Fruit fly (Drosophila melanogaster) whole organism, embryonic: ENCODE results near the gene CG5515.

Source experiments
- Antp ChIP-seq: fragments of 200-800 bp; sonication (Bioruptor generic); optimal IDR thresholded peaks from 3 replicates; lab custom pipeline; 2016; ENCODE audit warnings: missing biosample characterization, missing genetic modification characterization
- Bteb2 ChIP-seq: fragments of 200-800 bp; sonication (Bioruptor generic); optimal IDR thresholded peaks from 2 replicates; lab custom pipeline; 2016; ENCODE audit warnings: missing biosample characterization, missing genetic modification characterization
- CG11560 ChIP-seq: fragments of 200-800 bp; sonication (Bioruptor generic); IDR thresholded peaks from 3 replicates; pipeline ENCODE4 v1.3.6; 2022; ENCODE audit warnings: missing biosample characterization, missing genetic modification characterization
- CG12155 ChIP-seq: fragments of 200-800 bp; sonication (Bioruptor generic); optimal IDR thresholded peaks from 3 replicates; lab custom pipeline; 2016; ENCODE audit warnings: missing biosample characterization, missing genetic modification characterization
- CG12659 ChIP-seq: fragments of 200-800 bp; sonication (Bioruptor generic); optimal IDR thresholded peaks from 3 replicates; lab custom pipeline; 2017; ENCODE audit warnings: mild to moderate bottlenecking, missing biosample characterization, missing genetic modification reagents, missing genetic modification characterization
- CG12744 ChIP-seq: fragments of 200-800 bp; sonication (Bioruptor generic); optimal IDR thresholded peaks from 2 replicates; lab custom pipeline; 2016; ENCODE audit warnings: missing biosample characterization, missing genetic modification characterization
- CG12942 ChIP-seq: fragments of 200-800 bp; sonication (Bioruptor generic); optimal IDR thresholded peaks from 3 replicates; lab custom pipeline; 2016; ENCODE audit warnings: missing biosample characterization, missing genetic modification characterization
- CG13894 ChIP-seq: fragments of 200-800 bp; sonication (Bioruptor generic); optimal IDR thresholded peaks from 3 replicates; lab custom pipeline; 2018; ENCODE audit warnings: missing biosample characterization, mild to moderate bottlenecking, missing genetic modification characterization, moderate library complexity
- CG14050 ChIP-seq: fragments of 200-800 bp; sonication (Bioruptor generic); IDR thresholded peaks from 3 replicates; pipeline ENCODE4 v1.3.6; 2022; ENCODE audit warnings: missing biosample characterization, missing genetic modification characterization
- CG14710 ChIP-seq: fragments of 200-800 bp; sonication (Bioruptor generic); optimal IDR thresholded peaks from 3 replicates; lab custom pipeline; 2019; ENCODE audit warnings: missing biosample characterization, mild to moderate bottlenecking, missing genetic modification characterization, moderate library complexity
- CG14860 ChIP-seq: fragments of 200-800 bp; sonication (Bioruptor generic); IDR thresholded peaks from 3 replicates; pipeline ENCODE4 v1.3.6; 2022; ENCODE audit warnings: missing biosample characterization, missing genetic modification characterization; ENCODE audit not compliant: partially characterized antibody
- CG31224 ChIP-seq: fragments of 200-800 bp; sonication (Bioruptor generic); IDR thresholded peaks from 2 replicates; pipeline ENCODE4 v1.3.6; 2022; ENCODE audit warnings: missing biosample characterization, missing genetic modification characterization
- CG32767 ChIP-seq: fragments of 200-800 bp; sonication (Bioruptor generic); IDR thresholded peaks from 2 replicates; pipeline ENCODE4 v1.3.6; 2022; ENCODE audit warnings: missing biosample characterization, missing genetic modification characterization
- CG6654 ChIP-seq: fragments of 200-800 bp; sonication (Bioruptor generic); optimal IDR thresholded peaks from 2 replicates; lab custom pipeline; 2017; ENCODE audit warnings: missing biosample characterization, mild to moderate bottlenecking, missing genetic modification characterization
- CG6765 ChIP-seq: fragments of 200-800 bp; sonication (Bioruptor generic); optimal IDR thresholded peaks from 3 replicates; lab custom pipeline; 2017; ENCODE audit warnings: missing biosample characterization, mild to moderate bottlenecking, missing genetic modification characterization
- CG6813 ChIP-seq: fragments of 200-800 bp; sonication (Bioruptor generic); optimal IDR thresholded peaks from 2 replicates; lab custom pipeline; 2017; ENCODE audit warnings: missing biosample characterization, missing genetic modification characterization, mild to moderate bottlenecking, moderate library complexity, missing genetic modification reagents
- CG7839 ChIP-seq: fragments of 200-800 bp; sonication (Bioruptor generic); optimal IDR thresholded peaks from 3 replicates; lab custom pipeline; 2018; ENCODE audit warnings: missing biosample characterization, mild to moderate bottlenecking, missing genetic modification characterization, moderate library complexity
- HLHmδ ChIP-seq: fragments of 200-800 bp; sonication (Bioruptor generic); optimal IDR thresholded peaks from 2 replicates; lab custom pipeline; 2018; ENCODE audit warnings: missing biosample characterization, mild to moderate bottlenecking, missing genetic modification characterization, moderate library complexity
- HmgZ ChIP-seq: fragments of 200-800 bp; sonication (Bioruptor generic); optimal IDR thresholded peaks from 2 replicates; lab custom pipeline; 2018; ENCODE audit warnings: missing biosample characterization, mild to moderate bottlenecking, missing genetic modification characterization
- Lhr ChIP-seq: fragments of 200-800 bp; sonication (Bioruptor generic); optimal IDR thresholded peaks from 3 replicates; lab custom pipeline; 2017; ENCODE audit warnings: mild to moderate bottlenecking, missing biosample characterization, missing genetic modification reagents, missing genetic modification characterization
- Poxn ChIP-seq: fragments of 200-800 bp; sonication (Bioruptor generic); IDR thresholded peaks from 2 replicates; pipeline ENCODE4 v1.3.6; 2022; ENCODE audit warnings: missing biosample characterization, missing genetic modification characterization
- Six4 ChIP-seq: fragments of 200-800 bp; sonication (Bioruptor generic); optimal IDR thresholded peaks from 2 replicates; lab custom pipeline; 2016; ENCODE audit warnings: missing biosample characterization, missing genetic modification characterization
- Vsx1 ChIP-seq: fragments of 200-800 bp; sonication (Bioruptor generic); optimal IDR thresholded peaks from 2 replicates; lab custom pipeline; 2017; ENCODE audit warnings: missing biosample characterization, mild to moderate bottlenecking, missing genetic modification characterization, missing genetic modification reagents
- bbx ChIP-seq: fragments of 200-800 bp; sonication (Bioruptor generic); IDR thresholded peaks from 2 replicates; pipeline ENCODE4 v1.3.6; 2022; ENCODE audit warnings: missing biosample characterization, missing genetic modification characterization; ENCODE audit not compliant: partially characterized antibody
- bigmax ChIP-seq: fragments of 200-800 bp; sonication (Bioruptor generic); optimal IDR thresholded peaks from 2 replicates; lab custom pipeline; 2018; ENCODE audit warnings: missing biosample characterization, mild to moderate bottlenecking, missing genetic modification characterization
- corto ChIP-seq: fragments of 200-800 bp; sonication (Bioruptor generic); optimal IDR thresholded peaks from 2 replicates; lab custom pipeline; 2016; ENCODE audit warnings: missing biosample characterization, mild to moderate bottlenecking, missing genetic modification characterization, moderate library complexity
- en ChIP-seq: fragments of 200-800 bp; sonication (Bioruptor generic); optimal IDR thresholded peaks from 2 replicates; lab custom pipeline; 2016; ENCODE audit warnings: missing biosample characterization, missing genetic modification characterization
- ewg ChIP-seq: fragments of 200-800 bp; sonication (Bioruptor generic); optimal IDR thresholded peaks from 3 replicates; lab custom pipeline; 2017; ENCODE audit warnings: mild to moderate bottlenecking, missing biosample characterization, missing genetic modification reagents, missing genetic modification characterization
- fd102C ChIP-seq: fragments of 200-800 bp; sonication (Bioruptor generic); optimal IDR thresholded peaks from 2 replicates; lab custom pipeline; 2018; ENCODE audit warnings: missing biosample characterization, mild to moderate bottlenecking, missing genetic modification characterization, moderate library complexity
- gt ChIP-seq: fragments of 200-800 bp; sonication (Bioruptor generic); IDR thresholded peaks from 2 replicates; pipeline ENCODE4 v1.3.6; 2022; ENCODE audit warnings: missing biosample characterization, missing genetic modification characterization
- ham ChIP-seq: fragments of 200-800 bp; sonication (Bioruptor generic); IDR thresholded peaks from 2 replicates; pipeline ENCODE4 v1.3.6; 2022; ENCODE audit warnings: missing biosample characterization, missing genetic modification characterization
- jing ChIP-seq: fragments of 200-800 bp; sonication (Bioruptor generic); optimal IDR thresholded peaks from 2 replicates; lab custom pipeline; 2018; ENCODE audit warnings: missing biosample characterization, mild to moderate bottlenecking, missing genetic modification characterization
- lmd ChIP-seq: fragments of 200-800 bp; sonication (Bioruptor generic); IDR thresholded peaks from 2 replicates; pipeline ENCODE4 v1.3.6; 2022; ENCODE audit warnings: missing biosample characterization, missing genetic modification characterization
- maf-S ChIP-seq: fragments of 200-800 bp; sonication (Bioruptor generic); optimal IDR thresholded peaks from 2 replicates; lab custom pipeline; 2016; ENCODE audit warnings: missing biosample characterization, missing genetic modification characterization
- nmo ChIP-seq: fragments of 200-800 bp; sonication (Bioruptor generic); optimal IDR thresholded peaks from 2 replicates; lab custom pipeline; 2018; ENCODE audit warnings: missing biosample characterization, mild to moderate bottlenecking, missing genetic modification characterization, moderate library complexity
- otp ChIP-seq: fragments of 200-800 bp; sonication (Bioruptor generic); IDR thresholded peaks from 3 replicates; pipeline ENCODE4, ENCODE4 v1.3.6; 2022; ENCODE audit warnings: missing biosample characterization, missing genetic modification characterization
- pb ChIP-seq: fragments of 200-800 bp; sonication (Bioruptor generic); optimal IDR thresholded peaks from 3 replicates; lab custom pipeline; 2016; ENCODE audit warnings: missing biosample characterization, missing genetic modification characterization
- pho ChIP-seq: fragments of 200-800 bp; sonication (Bioruptor generic); optimal IDR thresholded peaks from 2 replicates; lab custom pipeline; 2016; ENCODE audit warnings: missing biosample characterization, missing genetic modification characterization
- prd ChIP-seq, 3 experiments: fragments of >200 bp in 2 of 3; fragments of 200-800 bp in 1 of 3; sonication (Bioruptor generic) in 1 of 3; optimal IDR thresholded peaks in 2 of 3; IDR thresholded peaks in 1 of 3; 2 replicates in 2 of 3; 3 replicates in 1 of 3; pipeline versions ENCODE4 v1.3.6 to Lab custom; 2017 to 2022; ENCODE audit warnings: missing biosample characterization in 1 of 3, missing genetic modification characterization in 1 of 3
- pum ChIP-seq: fragments of 200-800 bp; sonication (Bioruptor generic); optimal IDR thresholded peaks from 2 replicates; lab custom pipeline; 2016; ENCODE audit warnings: missing biosample characterization, missing genetic modification characterization
- pzg ChIP-seq: fragments of 200-800 bp; sonication (Bioruptor generic); optimal IDR thresholded peaks from 3 replicates; lab custom pipeline; 2018; ENCODE audit warnings: missing biosample characterization, mild to moderate bottlenecking, missing genetic modification characterization, moderate library complexity
- sens-2 ChIP-seq: fragments of 200-800 bp; sonication (Bioruptor generic); IDR thresholded peaks from 2 replicates; pipeline ENCODE4 v1.3.6; 2022; ENCODE audit warnings: missing biosample characterization, missing genetic modification characterization
- sna ChIP-seq: fragments of 200-800 bp; sonication (Bioruptor generic); IDR thresholded peaks from 2 replicates; pipeline ENCODE4 v1.3.6; 2022; ENCODE audit warnings: missing biosample characterization, missing genetic modification characterization; ENCODE audit not compliant: partially characterized antibody
- so ChIP-seq: fragments of 200-800 bp; sonication (Bioruptor generic); IDR thresholded peaks from 3 replicates; pipeline ENCODE4 v1.3.6; 2022; ENCODE audit warnings: missing biosample characterization, missing genetic modification characterization
- sqz ChIP-seq: fragments of 200-800 bp; sonication (Bioruptor generic); optimal IDR thresholded peaks from 3 replicates; lab custom pipeline; 2018; ENCODE audit warnings: missing biosample characterization, mild to moderate bottlenecking, missing genetic modification characterization
- tio ChIP-seq: fragments of 200-800 bp; sonication (Bioruptor generic); optimal IDR thresholded peaks from 2 replicates; lab custom pipeline; 2017; ENCODE audit warnings: missing biosample characterization, missing genetic modification characterization, inconsistent platforms
- tna ChIP-seq: fragments of 200-800 bp; sonication (Bioruptor generic); IDR thresholded peaks from 2 replicates; pipeline ENCODE4 v1.3.6; 2022; ENCODE audit warnings: missing biosample characterization, missing genetic modification characterization; ENCODE audit not compliant: partially characterized antibody
- usp ChIP-seq: fragments of >200 bp; optimal IDR thresholded peaks from 2 replicates; lab custom pipeline; 2017; ENCODE audit warnings: missing biosample characterization, missing genetic modification characterization
- wor ChIP-seq: fragments of 200-800 bp; sonication (Bioruptor generic); IDR thresholded peaks from 2 replicates; pipeline ENCODE4 v1.3.6; 2022; ENCODE audit warnings: missing biosample characterization, missing genetic modification characterization

The CG5515 gene

dm6 chr3R:24141013-24141592, 47.6 kb downstream of the CG5515 start, which contains the start of gene Kal1 (continued):
- TF ChIP-seq pb, result no peak
- TF ChIP-seq CG11560 (tag; lab: Robert Waterston, UW), result peak; percentile 72; the same call in 2 of the 3 replicates
- TF ChIP-seq prd (optimal IDR thresholded peaks at IDR 0.05; lab: Kevin White, UChicago), result no peak
- peak; percentile 91 for TF ChIP-seq prd (GFP tag; IDR thresholded peaks at IDR 0.05; lab: Robert Waterston, UW)
- TF ChIP-seq Antp (GFP tag; lab: Kevin White, UChicago), result no peak
- no peak for TF ChIP-seq pho (GFP tag; lab: Kevin White, UChicago)
- TF ChIP-seq HmgZ (tag; lab: Kevin White, UChicago), result peak; percentile 81
- TF ChIP-seq Vsx1 (GFP tag; lab: Kevin White, UChicago), result peak; percentile 86
- TF ChIP-seq tna (GFP tag; lab: Robert Waterston, UW), result no peak
- peak; percentile 91 for TF ChIP-seq CG6813 (GFP tag; lab: Kevin White, UChicago)
- peak; percentile 91 for TF ChIP-seq CG14050 (GFP tag; lab: Robert Waterston, UW)
- TF ChIP-seq otp (GFP tag; lab: Robert Waterston, UW), result peak; percentile 94
- TF ChIP-seq CG14860 (GFP tag; lab: Robert Waterston, UW), result 0 out of 3 replicates have a peak, but pooled peaks have one; percentile 40
- TF ChIP-seq bigmax (GFP tag; lab: Kevin White, UChicago), result no peak
- TF ChIP-seq maf-S (GFP tag; lab: Kevin White, UChicago), result no peak
- TF ChIP-seq CG12744 (GFP tag; lab: Kevin White, UChicago), result no peak
- peak; percentile 75 for TF ChIP-seq CG12942 (GFP tag; lab: Kevin White, UChicago)
- TF ChIP-seq sqz, result peak; percentile 87
- TF ChIP-seq wor, result peak; percentile 93
- peak; percentile 91 for TF ChIP-seq sens-2 (GFP tag; lab: Robert Waterston, UW)
- TF ChIP-seq HLHmδ (GFP tag; lab: Kevin White, UChicago), result no peak
- TF ChIP-seq Six4 (GFP tag; lab: Kevin White, UChicago), result peak; percentile 91
- peak; percentile 96 for TF ChIP-seq nmo
- TF ChIP-seq CG6654 (GFP tag; lab: Kevin White, UChicago), result peak; percentile 73
- no peak for TF ChIP-seq CG13894 (tag; lab: Kevin White, UChicago)
- TF ChIP-seq CG12155 (GFP tag; lab: Kevin White, UChicago), result peak; percentile 73
- TF ChIP-seq CG12659 (GFP tag; lab: Kevin White, UChicago), result peak; percentile 92
- peak; percentile 89 for TF ChIP-seq CG14710
- peak; percentile 59; the same call in 1 of the 2 replicates for TF ChIP-seq sna (GFP tag; lab: Robert Waterston, UW)
- TF ChIP-seq fd102C, result peak; percentile 30
- TF ChIP-seq CG6765 (GFP tag; lab: Kevin White, UChicago), result peak; percentile 74
- peak; percentile 97 for TF ChIP-seq so (GFP tag; lab: Robert Waterston, UW)
- TF ChIP-seq CG7839 (tag; lab: Kevin White, UChicago), result peak; percentile 94
- no peak for TF ChIP-seq ham
- TF ChIP-seq Poxn (GFP tag; lab: Robert Waterston, UW), result no peak
- TF ChIP-seq pum (GFP tag; lab: Kevin White, UChicago), result peak; percentile 34
- TF ChIP-seq en (GFP tag; lab: Kevin White, UChicago), result no peak
- peak; percentile 82 for TF ChIP-seq jing (GFP tag; lab: Kevin White, UChicago)
- peak; percentile 86 for TF ChIP-seq Lhr (GFP tag; lab: Kevin White, UChicago)
- TF ChIP-seq CG31224, result peak; percentile 44
- no peak for TF ChIP-seq bbx (GFP tag; lab: Robert Waterston, UW)
- peak; percentile 60; the same call in 1 of the 2 replicates for TF ChIP-seq gt
- no peak for TF ChIP-seq pzg (GFP tag; lab: Kevin White, UChicago)
- TF ChIP-seq ewg (GFP tag; lab: Kevin White, UChicago), result peak; percentile 91
- TF ChIP-seq corto, result peak; percentile 94
- no peak for TF ChIP-seq usp (GFP tag; lab: Kevin White, UChicago)
- TF ChIP-seq tio, result peak; percentile 80
- TF ChIP-seq CG32767 (GFP tag; lab: Robert Waterston, UW), result peak; percentile 95
- peak; percentile 90 for TF ChIP-seq lmd (GFP tag; lab: Robert Waterston, UW)
- no peak for TF ChIP-seq Bteb2 (GFP tag; lab: Kevin White, UChicago)
